Worm (Caenorhabditis elegans): ENCODE results near the gene ddx-15.

ce11 chrIII:5584647-5585046 lies 6.9 kb downstream of the ddx-15 start, which contains the start of gene F56D2.3:
- TF ChIP-seq ztf-29 (GFP tag; IDR thresholded peaks at IDR 0.05) (no peak), ztf-23 (GFP tag; IDR thresholded peaks at IDR 0.05) (no peak), cog-1 (tag; optimal IDR thresholded peaks at IDR 0.05) (no peak), klf-2 (GFP tag; conservative IDR thresholded peaks at IDR 0.05) (no peak), med-1 (GFP tag; optimal IDR thresholded peaks at IDR 0.05; ENCODE audit: insufficient read depth) (no peak), flt-1 (GFP tag; IDR thresholded peaks at IDR 0.05) (no peak), tab-1 (GFP tag; IDR thresholded peaks at IDR 0.05) (no peak)
